Worm (Caenorhabditis elegans) whole organism, L4/young adult: ENCODE results near the gene C49F8.15.

Source experiments
- W03F9.2 ChIP-seq: fragments of 150-350 bp; optimal IDR thresholded peaks from 2 replicates; lab custom pipeline; 2014; ENCODE audit warnings: missing biosample characterization, missing genetic modification characterization
- dao-5 ChIP-seq: sonication (generic microtip); optimal IDR thresholded peaks from 2 replicates; lab custom pipeline; 2016; ENCODE audit warnings: missing genotype, missing genetic modification characterization, moderate library complexity, missing compliant biosample characterization
- him-1 ChIP-seq: sonication (generic microtip); optimal IDR thresholded peaks from 2 replicates; lab custom pipeline; 2016; ENCODE audit warnings: missing genotype, missing genetic modification reagents, missing genetic modification characterization, missing compliant biosample characterization

- TF ChIP-seq dao-5 (tag; lab: Kevin White, UChicago) (no peak), him-1 (tag; lab: Kevin White, UChicago) (no peak), W03F9.2 (tag; lab: Kevin White, UChicago) (no peak)
Measured at ce11 chrX:13368283-13368682, 5.9 kb upstream of the C49F8.15 start.
